Worm (Caenorhabditis elegans) whole organism, L3 larva: ENCODE results near the gene col-127.

Experiments used
- ama-1 ChIP-seq: fragments of 150-350 bp; optimal IDR thresholded peaks from 2 replicates; lab custom pipeline; 2018
- ceh-82 ChIP-seq: fragments of 150-350 bp; optimal IDR thresholded peaks from 2 replicates; lab custom pipeline; 2014; ENCODE audit warnings: missing biosample characterization, missing genetic modification characterization
- lin-15B ChIP-seq: fragments of 150-350 bp; optimal IDR thresholded peaks from 2 replicates; lab custom pipeline; 2014; ENCODE audit warnings: missing biosample characterization, missing genetic modification characterization
- nhr-67 ChIP-seq: fragments of 150-350 bp; optimal IDR thresholded peaks from 2 replicates; lab custom pipeline; 2014; ENCODE audit warnings: missing biosample characterization, missing genetic modification characterization
- unc-62 ChIP-seq: fragments of 150-350 bp; sonication (generic microtip); optimal IDR thresholded peaks from 4 replicates; lab custom pipeline; 2014; ENCODE audit warnings: missing biosample characterization, missing genetic modification reagents, missing genetic modification characterization

- TF ChIP-seq unc-62 (no peak), ceh-82 (tag; lab: Kevin White, UChicago) (no peak), ama-1 (lab: Kevin White, UChicago) (no peak), lin-15B (tag; lab: Kevin White, UChicago) (no peak), nhr-67 (tag; lab: Kevin White, UChicago) (no peak)
Observed at ce11 chrIV:11311484-11311883, 45.5 kb upstream of the col-127 start.
